Fruit fly (Drosophila melanogaster) whole organism: ENCODE results near the gene Tmep.

Experiments used
- psq ChIP-seq: fragments of >200 bp; optimal IDR thresholded peaks from 2 replicates; lab custom pipeline; 2017
- usp ChIP-seq: fragments of >200 bp; optimal IDR thresholded peaks from 2 replicates; lab custom pipeline; 2017; ENCODE audit warnings: missing biosample characterization, missing genetic modification characterization, mixed read lengths

DNA sequence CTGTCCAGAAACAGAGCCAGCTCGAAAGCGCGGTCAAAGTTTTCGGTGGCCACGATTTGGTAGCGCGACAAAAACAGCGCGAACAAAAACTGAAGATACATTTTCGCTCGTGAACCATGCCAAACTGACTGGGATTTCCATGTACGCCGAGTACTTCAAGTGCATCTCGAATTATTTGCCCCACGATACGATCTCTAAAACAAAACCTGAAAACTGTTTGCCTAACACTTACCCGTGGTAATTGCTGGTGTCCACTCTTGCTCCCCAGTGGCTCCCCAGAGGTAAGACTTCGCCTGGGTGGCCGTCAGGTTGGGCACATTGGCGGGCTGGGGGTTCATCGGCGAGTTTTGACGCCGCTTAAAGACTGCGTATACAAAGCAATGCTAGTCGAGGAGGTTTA lies 37.8 kb upstream of the Tmep start, which contains the start of gene Ir62a:
- no peak for TF ChIP-seq usp (GFP tag; lab: Kevin White, UChicago)
- TF ChIP-seq psq, result no peak
